Fruit fly (Drosophila melanogaster) whole organism, prepupa: ENCODE results near the gene deltaCOP.

Experiments
- Blimp-1 ChIP-seq: fragments of 200-800 bp; sonication (Bioruptor generic); optimal IDR thresholded peaks from 3 replicates; lab custom pipeline; 2017; ENCODE audit warnings: missing biosample characterization, missing genetic modification characterization, mild to moderate bottlenecking, moderate library complexity, missing genetic modification reagents
- CG11294 ChIP-seq: fragments of 200-800 bp; sonication (Bioruptor generic); IDR thresholded peaks from 2 replicates; pipeline ENCODE4 v1.3.6; 2022; ENCODE audit warnings: missing biosample characterization, missing genetic modification characterization
- CG11762 ChIP-seq: fragments of 200-800 bp; sonication (Bioruptor generic); optimal IDR thresholded peaks from 3 replicates; lab custom pipeline; 2016; ENCODE audit warnings: missing biosample characterization, missing genetic modification characterization; ENCODE audit not compliant: insufficient read depth
- CG11902 ChIP-seq: fragments of 200-800 bp; sonication (Bioruptor generic); optimal IDR thresholded peaks from 3 replicates; lab custom pipeline; 2016; ENCODE audit warnings: missing biosample characterization, missing genetic modification characterization
- CG15336 ChIP-seq: fragments of 200-800 bp; sonication (Bioruptor generic); IDR thresholded peaks from 2 replicates; pipeline ENCODE4 v1.3.6; 2022; ENCODE audit warnings: missing biosample characterization, missing genetic modification characterization
- CG1621 ChIP-seq: fragments of 200-800 bp; sonication (Bioruptor generic); optimal IDR thresholded peaks from 3 replicates; lab custom pipeline; 2018; ENCODE audit warnings: missing biosample characterization, mild to moderate bottlenecking, missing genetic modification characterization
- CG16779 ChIP-seq: fragments of 200-800 bp; sonication (Bioruptor generic); optimal IDR thresholded peaks from 3 replicates; lab custom pipeline; 2017; ENCODE audit warnings: missing biosample characterization, mild to moderate bottlenecking, missing genetic modification characterization
- CG34406 ChIP-seq: fragments of 200-800 bp; sonication (Bioruptor generic); optimal IDR thresholded peaks from 3 replicates; lab custom pipeline; 2016; ENCODE audit warnings: missing biosample characterization, missing genetic modification characterization
- CG4318 ChIP-seq: fragments of 200-800 bp; sonication (Bioruptor generic); optimal IDR thresholded peaks from 3 replicates; lab custom pipeline; 2017; ENCODE audit warnings: missing biosample characterization, mild to moderate bottlenecking, missing genetic modification characterization
- CG6163 ChIP-seq: fragments of 200-800 bp; sonication (Bioruptor generic); IDR thresholded peaks from 3 replicates; pipeline ENCODE4 v1.3.6; 2022; ENCODE audit warnings: missing biosample characterization, missing genetic modification characterization
- CG6792 ChIP-seq: fragments of 200-800 bp; sonication (Bioruptor generic); optimal IDR thresholded peaks from 3 replicates; lab custom pipeline; 2016; ENCODE audit warnings: missing biosample characterization, missing genetic modification characterization
- CG6808 ChIP-seq: fragments of 200-800 bp; sonication (Bioruptor generic); optimal IDR thresholded peaks from 3 replicates; lab custom pipeline; 2017; ENCODE audit warnings: missing biosample characterization, missing genetic modification characterization, mild to moderate bottlenecking, moderate library complexity, missing genetic modification reagents
- CG7368 ChIP-seq: fragments of 200-800 bp; sonication (Bioruptor generic); optimal IDR thresholded peaks from 3 replicates; lab custom pipeline; 2016; ENCODE audit warnings: missing biosample characterization, missing genetic modification characterization
- CG8119 ChIP-seq: fragments of 200-800 bp; sonication (Bioruptor generic); IDR thresholded peaks from 3 replicates; pipeline ENCODE4 v1.3.6; 2022; ENCODE audit warnings: missing biosample characterization, missing genetic modification characterization
- CG8319 ChIP-seq: fragments of 200-800 bp; sonication (Bioruptor generic); optimal IDR thresholded peaks from 3 replicates; lab custom pipeline; 2016; ENCODE audit warnings: missing biosample characterization, missing genetic modification characterization
- CG8632 ChIP-seq: fragments of 200-800 bp; sonication (Bioruptor generic); optimal IDR thresholded peaks from 3 replicates; lab custom pipeline; 2016; ENCODE audit warnings: missing biosample characterization, missing genetic modification characterization
- CG9139 ChIP-seq: fragments of 200-800 bp; sonication (Bioruptor generic); optimal IDR thresholded peaks from 3 replicates; lab custom pipeline; 2017; ENCODE audit warnings: missing biosample characterization, mild to moderate bottlenecking, missing genetic modification characterization
- Eip78C ChIP-seq: fragments of 200-800 bp; sonication (Bioruptor generic); peaks from one replicate; lab custom pipeline; 2016; ENCODE audit warnings: missing biosample characterization, missing genetic modification characterization
- Ets96B ChIP-seq: fragments of 200-800 bp; optimal IDR thresholded peaks from 2 replicates; lab custom pipeline; 2019; ENCODE audit warnings: missing biosample characterization, mild to moderate bottlenecking, missing genetic modification characterization, moderate library complexity
- Gug ChIP-seq: fragments of 200-800 bp; sonication (Bioruptor generic); IDR thresholded peaks from 2 replicates; pipeline ENCODE4 v1.3.6; 2022; ENCODE audit warnings: missing biosample characterization, missing genetic modification characterization
- Hr38 ChIP-seq: sonication (Bioruptor generic); optimal IDR thresholded peaks from 2 replicates; lab custom pipeline; 2016; ENCODE audit warnings: missing biosample characterization, missing genetic modification characterization
- Hr39 ChIP-seq: fragments of 200-800 bp; sonication (Bioruptor generic); optimal IDR thresholded peaks from 2 replicates; lab custom pipeline; 2016; ENCODE audit warnings: missing biosample characterization, missing genetic modification characterization
- Hr4 ChIP-seq: fragments of 200-800 bp; sonication (Bioruptor generic); optimal IDR thresholded peaks from 3 replicates; lab custom pipeline; 2016; ENCODE audit warnings: missing biosample characterization, missing genetic modification characterization
- Lpt ChIP-seq: fragments of 200-800 bp; sonication (Bioruptor generic); optimal IDR thresholded peaks from 3 replicates; lab custom pipeline; 2016; ENCODE audit warnings: missing biosample characterization, missing genetic modification characterization
- Met ChIP-seq: fragments of 200-800 bp; sonication (Bioruptor generic); optimal IDR thresholded peaks from 3 replicates; lab custom pipeline; 2016; ENCODE audit warnings: missing biosample characterization, missing genetic modification characterization
- OdsH ChIP-seq: fragments of 200-800 bp; sonication (Bioruptor generic); optimal IDR thresholded peaks from 3 replicates; lab custom pipeline; 2016; ENCODE audit warnings: missing biosample characterization, missing genetic modification characterization
- Smox ChIP-seq: fragments of 200-800 bp; sonication (Bioruptor generic); optimal IDR thresholded peaks from 3 replicates; lab custom pipeline; 2016; ENCODE audit warnings: missing biosample characterization, missing genetic modification characterization
- Sox102F ChIP-seq: fragments of 200-800 bp; sonication (Bioruptor generic); optimal IDR thresholded peaks from 2 replicates; lab custom pipeline; 2016; ENCODE audit warnings: missing biosample characterization, mild to moderate bottlenecking, missing genetic modification characterization
- Sox14 ChIP-seq: fragments of 200-800 bp; sonication (Bioruptor generic); optimal IDR thresholded peaks from 3 replicates; lab custom pipeline; 2016; ENCODE audit warnings: missing biosample characterization, missing genetic modification characterization
- Sox15 ChIP-seq: fragments of 200-800 bp; sonication (Bioruptor generic); optimal IDR thresholded peaks from 3 replicates; lab custom pipeline; 2016; ENCODE audit warnings: missing biosample characterization, missing genetic modification characterization
- achi ChIP-seq: fragments of 200-800 bp; sonication (Bioruptor generic); optimal IDR thresholded peaks from 3 replicates; lab custom pipeline; 2016; ENCODE audit warnings: missing biosample characterization, missing genetic modification characterization
- acj6 ChIP-seq: fragments of 200-800 bp; sonication (Bioruptor generic); optimal IDR thresholded peaks from 3 replicates; lab custom pipeline; 2016; ENCODE audit warnings: missing biosample characterization, missing genetic modification characterization
- cyc ChIP-seq: fragments of 200-800 bp; sonication (Bioruptor generic); optimal IDR thresholded peaks from 3 replicates; lab custom pipeline; 2016; ENCODE audit warnings: missing biosample characterization, missing genetic modification characterization
- dac ChIP-seq: fragments of 200-800 bp; sonication (Bioruptor generic); optimal IDR thresholded peaks from 2 replicates; lab custom pipeline; 2017; ENCODE audit warnings: missing biosample characterization, mild to moderate bottlenecking, missing genetic modification characterization
- dsx ChIP-seq: fragments of 200-800 bp; optimal IDR thresholded peaks from 3 replicates; lab custom pipeline; 2019; ENCODE audit warnings: missing biosample characterization, mild to moderate bottlenecking, missing genetic modification characterization, moderate library complexity; ENCODE audit not compliant: poor library complexity, severe bottlenecking
- eg ChIP-seq: fragments of 200-800 bp; sonication (Bioruptor generic); IDR thresholded peaks from 3 replicates; pipeline ENCODE4 v1.3.6; 2022; ENCODE audit warnings: missing biosample characterization, missing genetic modification characterization
- esn ChIP-seq: fragments of 200-800 bp; sonication (Bioruptor generic); optimal IDR thresholded peaks from 2 replicates; lab custom pipeline; 2016; ENCODE audit warnings: missing biosample characterization, mild to moderate bottlenecking, missing genetic modification characterization, moderate library complexity
- fd59A ChIP-seq: fragments of 200-800 bp; sonication (Bioruptor generic); optimal IDR thresholded peaks from 2 replicates; lab custom pipeline; 2017; ENCODE audit warnings: missing biosample characterization, mild to moderate bottlenecking, missing genetic modification characterization, missing genetic modification reagents
- fd85E ChIP-seq: fragments of 200-800 bp; sonication (Bioruptor generic); optimal IDR thresholded peaks from 3 replicates; lab custom pipeline; 2016; ENCODE audit warnings: missing biosample characterization, missing genetic modification characterization
- fkh ChIP-seq: fragments of 200-800 bp; sonication (Bioruptor generic); optimal IDR thresholded peaks from 3 replicates; lab custom pipeline; 2017; ENCODE audit warnings: missing biosample characterization, mild to moderate bottlenecking, missing genetic modification characterization, moderate library complexity
- lz ChIP-seq: fragments of 200-800 bp; sonication (Bioruptor generic); optimal IDR thresholded peaks from 3 replicates; lab custom pipeline; 2016; ENCODE audit warnings: missing biosample characterization, missing genetic modification characterization
- net ChIP-seq: fragments of 200-800 bp; sonication (Bioruptor generic); optimal IDR thresholded peaks from 3 replicates; lab custom pipeline; 2016; ENCODE audit warnings: missing biosample characterization, missing genetic modification characterization
- pdm3 ChIP-seq: fragments of 200-800 bp; sonication (Bioruptor generic); optimal IDR thresholded peaks from 3 replicates; lab custom pipeline; 2016; ENCODE audit warnings: missing biosample characterization, missing genetic modification characterization
- salr ChIP-seq, 2 experiments: fragments of 200-800 bp; sonication (Bioruptor generic); optimal IDR thresholded peaks; 3 replicates each; lab custom pipeline; 2016 to 2018; ENCODE audit warnings: missing biosample characterization in 2 of 2, missing genetic modification characterization in 2 of 2, mild to moderate bottlenecking in 1 of 2
- spab ChIP-seq: fragments of 200-800 bp; sonication (Bioruptor generic); optimal IDR thresholded peaks from 2 replicates; lab custom pipeline; 2017; ENCODE audit warnings: missing biosample characterization, mild to moderate bottlenecking, missing genetic modification characterization, missing genetic modification reagents
- ss ChIP-seq, 2 experiments: fragments of 200-800 bp; sonication (Bioruptor generic); optimal IDR thresholded peaks; 2 replicates in 1 of 2; 3 replicates in 1 of 2; lab custom pipeline; 2017 to 2018; ENCODE audit warnings: mild to moderate bottlenecking in 2 of 2, missing biosample characterization in 2 of 2, missing genetic modification characterization in 2 of 2, moderate library complexity in 1 of 2
- svp ChIP-seq: fragments of 200-800 bp; sonication (Bioruptor generic); peaks from one replicate; lab custom pipeline; 2016; ENCODE audit warnings: missing biosample characterization, missing genetic modification characterization
- topi ChIP-seq: fragments of 200-800 bp; sonication (Bioruptor generic); optimal IDR thresholded peaks from 3 replicates; lab custom pipeline; 2016; ENCODE audit warnings: missing biosample characterization, missing genetic modification characterization

The deltaCOP gene

DNA sequence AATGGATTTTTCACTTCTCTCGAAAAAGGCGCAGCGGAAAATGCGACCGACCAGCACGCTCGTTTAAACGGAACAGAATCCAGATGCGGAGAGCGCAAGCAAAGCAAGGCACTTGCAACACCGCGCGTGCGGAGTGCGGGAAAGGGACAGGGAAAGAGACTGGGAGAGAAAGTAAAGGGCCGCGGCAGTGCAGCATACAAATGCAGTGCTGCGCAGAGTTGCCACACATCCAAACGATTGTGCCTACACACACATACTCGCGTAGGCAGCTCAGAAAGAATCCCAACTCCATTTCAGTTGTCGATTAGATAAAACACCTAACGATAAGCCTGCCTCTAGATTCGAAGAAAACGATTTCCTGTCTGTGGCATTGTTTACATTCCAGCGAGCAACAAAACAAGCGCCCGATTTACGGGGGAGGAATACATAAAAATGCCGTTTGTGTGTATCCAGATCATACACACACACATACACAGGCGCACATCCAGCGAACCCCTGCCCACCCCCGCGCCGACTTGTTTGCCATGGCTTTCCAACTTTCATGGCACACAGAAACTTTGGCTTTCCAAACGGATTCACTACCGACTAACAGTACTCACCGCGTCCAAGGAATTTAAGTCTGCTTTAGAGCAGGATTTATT is 38.0 kb upstream of the deltaCOP start (continued):
- peak; percentile 17 for TF ChIP-seq dsx (GFP tag; lab: Kevin White, UChicago)
- TF ChIP-seq topi = no peak
- TF ChIP-seq Sox15 (GFP tag; lab: Kevin White, UChicago) = no peak
- no peak for TF ChIP-seq achi
- TF ChIP-seq Met (GFP tag; lab: Kevin White, UChicago) = no peak
- no peak for TF ChIP-seq salr (GFP tag; optimal IDR thresholded peaks at IDR 0.05; lab: Kevin White, UChicago)
- no peak for TF ChIP-seq eg (GFP tag; lab: Robert Waterston, UW)
- TF ChIP-seq CG8632 (GFP tag; lab: Kevin White, UChicago) = no peak
- TF ChIP-seq CG11294 = no peak
- no peak for TF ChIP-seq Ets96B (tag; lab: Kevin White, UChicago)
- TF ChIP-seq, all 60 proteins: peak for 11

- TF ChIP-seq Sox14 (GFP tag; lab: Kevin White, UChicago) = peak; percentile 64
- peak; percentile 87 for TF ChIP-seq Eip78C (GFP tag; lab: Kevin White, UChicago)
- TF ChIP-seq lz (GFP tag; lab: Kevin White, UChicago) = peak; percentile 63
- no peak for TF ChIP-seq Hr4 (GFP tag; lab: Kevin White, UChicago)
- no peak for TF ChIP-seq OdsH (GFP tag; lab: Kevin White, UChicago)
- TF ChIP-seq Hr39 = peak; percentile 75
- peak; percentile 71 for TF ChIP-seq cyc (GFP tag; lab: Kevin White, UChicago)
- TF ChIP-seq CG6163 (GFP tag; lab: Robert Waterston, UW) = peak; percentile 65
- TF ChIP-seq CG16779 (tag; lab: Kevin White, UChicago) = no peak
- peak; percentile 59 for TF ChIP-seq Gug (GFP tag; lab: Robert Waterston, UW)
- no peak for TF ChIP-seq Sox102F (GFP tag; lab: Kevin White, UChicago)
- TF ChIP-seq CG8319 (GFP tag; lab: Kevin White, UChicago) = no peak
- TF ChIP-seq pdm3 (GFP tag; lab: Kevin White, UChicago) = no peak
- peak; percentile 50 for TF ChIP-seq CG15336 (GFP tag; lab: Robert Waterston, UW)
- no peak for TF ChIP-seq CG6808
- no peak for TF ChIP-seq CG8632 (GFP tag; lab: Kevin White, UChicago)
- TF ChIP-seq fd85E (GFP tag; lab: Kevin White, UChicago) = no peak
- peak; percentile 17 for TF ChIP-seq CG1621 (tag; lab: Kevin White, UChicago)
- no peak for TF ChIP-seq net (GFP tag; lab: Kevin White, UChicago)
- no peak for TF ChIP-seq dac
- no peak for TF ChIP-seq Hr38 (GFP tag; lab: Kevin White, UChicago)
- peak; percentile 67 for TF ChIP-seq esn (GFP tag; lab: Kevin White, UChicago)
- TF ChIP-seq CG34406 (GFP tag; lab: Kevin White, UChicago) = peak; percentile 28
- TF ChIP-seq Met (GFP tag; lab: Kevin White, UChicago) = no peak
- TF ChIP-seq topi = peak; percentile 66
- TF ChIP-seq achi = no peak
- no peak for TF ChIP-seq spab
- peak; percentile 44 for TF ChIP-seq Ets96B (tag; lab: Kevin White, UChicago)
- TF ChIP-seq CG7368 = no peak
- TF ChIP-seq svp (GFP tag; lab: Kevin White, UChicago) = peak; percentile 74
- no peak for TF ChIP-seq CG9139
- TF ChIP-seq acj6 = peak; percentile 46
- TF ChIP-seq salr (GFP tag; optimal IDR thresholded peaks at IDR 0.05; lab: Kevin White, UChicago) = peak in 1 of 2 experiments; percentile 7
- no peak for TF ChIP-seq fkh (GFP tag; lab: Kevin White, UChicago)
- no peak for TF ChIP-seq Smox
- no peak for TF ChIP-seq CG11902 (GFP tag; lab: Kevin White, UChicago)
- peak; percentile 19 for TF ChIP-seq Lpt (GFP tag; lab: Kevin White, UChicago)
- TF ChIP-seq fd59A (GFP tag; lab: Kevin White, UChicago) = peak; percentile 34
- peak; percentile 40; the same call in 1 of the 3 replicates for TF ChIP-seq CG8119
- no peak for TF ChIP-seq CG4318 (GFP tag; lab: Kevin White, UChicago)
- TF ChIP-seq CG11762 (GFP tag; lab: Kevin White, UChicago) = no peak
- peak in 1 of 2 experiments; percentile 38 for TF ChIP-seq ss (GFP tag; optimal IDR thresholded peaks at IDR 0.05; lab: Kevin White, UChicago)
- peak; percentile 50 for TF ChIP-seq CG6792 (GFP tag; lab: Kevin White, UChicago)
- peak; percentile 21; the same call in 1 of the 2 replicates for TF ChIP-seq CG11294
- no peak for TF ChIP-seq Blimp-1 (GFP tag; lab: Kevin White, UChicago)
Measured at dm6 chrX:1897384-1897783, 35.8 kb upstream of the deltaCOP start.
